Fruit fly (Drosophila melanogaster) whole organism, embryonic: Measurements from ENCODE around the gene CG11791.

Source experiments
- Awh ChIP-seq: fragments of 200-800 bp; sonication (Bioruptor generic); IDR thresholded peaks from 2 replicates; pipeline ENCODE4, ENCODE4 v1.3.6; 2022; ENCODE audit warnings: missing biosample characterization, missing genetic modification characterization
- CG1024 ChIP-seq: fragments of 200-800 bp; sonication (Bioruptor generic); IDR thresholded peaks from 2 replicates; pipeline ENCODE4 v1.3.6; 2022; ENCODE audit warnings: missing biosample characterization, missing genetic modification characterization
- CG10274 ChIP-seq: fragments of 200-800 bp; sonication (Bioruptor generic); optimal IDR thresholded peaks from 3 replicates; lab custom pipeline; 2017; ENCODE audit warnings: missing biosample characterization, mild to moderate bottlenecking, missing genetic modification characterization
- CG12391 ChIP-seq: fragments of 200-800 bp; sonication (Bioruptor generic); optimal IDR thresholded peaks from 3 replicates; lab custom pipeline; 2018; ENCODE audit warnings: missing biosample characterization, mild to moderate bottlenecking, missing genetic modification characterization, moderate library complexity
- CG16813 ChIP-seq: fragments of 200-800 bp; sonication (Bioruptor generic); IDR thresholded peaks from 3 replicates; pipeline ENCODE4 v1.3.6; 2022; ENCODE audit warnings: missing biosample characterization, missing genetic modification characterization; ENCODE audit not compliant: partially characterized antibody
- CG2889 ChIP-seq: fragments of 200-800 bp; sonication (Bioruptor generic); IDR thresholded peaks from 3 replicates; pipeline ENCODE4 v1.3.6; 2022; ENCODE audit warnings: missing biosample characterization, missing genetic modification characterization
- CG31441 ChIP-seq: fragments of 200-800 bp; sonication (Bioruptor generic); IDR thresholded peaks from 2 replicates; pipeline ENCODE4 v1.3.6; 2022; ENCODE audit warnings: missing biosample characterization, missing genetic modification characterization
- CG33557 ChIP-seq: fragments of 200-800 bp; sonication (Bioruptor generic); optimal IDR thresholded peaks from 2 replicates; lab custom pipeline; 2019; ENCODE audit warnings: missing biosample characterization, mild to moderate bottlenecking, missing genetic modification characterization, moderate library complexity
- CG4328 ChIP-seq: fragments of 200-800 bp; sonication (Bioruptor generic); optimal IDR thresholded peaks from 3 replicates; lab custom pipeline; 2017; ENCODE audit warnings: missing biosample characterization, missing genetic modification reagents, missing genetic modification characterization
- CG4424 ChIP-seq: fragments of 200-800 bp; sonication (Bioruptor generic); optimal IDR thresholded peaks from 3 replicates; lab custom pipeline; 2016; ENCODE audit warnings: missing biosample characterization, missing genetic modification characterization
- CG4707 ChIP-seq: fragments of 200-800 bp; sonication (Bioruptor generic); optimal IDR thresholded peaks from 2 replicates; lab custom pipeline; 2018; ENCODE audit warnings: missing biosample characterization, mild to moderate bottlenecking, missing genetic modification characterization, moderate library complexity
- CG7839 ChIP-seq: fragments of 200-800 bp; sonication (Bioruptor generic); optimal IDR thresholded peaks from 3 replicates; lab custom pipeline; 2018; ENCODE audit warnings: missing biosample characterization, mild to moderate bottlenecking, missing genetic modification characterization, moderate library complexity
- Dref ChIP-seq: fragments of 200-800 bp; sonication (Bioruptor generic); IDR thresholded peaks from 2 replicates; pipeline ENCODE4 v1.3.6; 2022; ENCODE audit warnings: missing biosample characterization, missing genetic modification characterization
- E2f1 ChIP-seq: fragments of 200-800 bp; sonication (Bioruptor generic); IDR thresholded peaks from 2 replicates; pipeline ENCODE4 v1.3.6; 2022; ENCODE audit warnings: missing biosample characterization, missing genetic modification characterization
- Gsc ChIP-seq: fragments of 200-800 bp; sonication (Bioruptor generic); IDR thresholded peaks from 2 replicates; pipeline ENCODE4 v1.3.6; 2022; ENCODE audit warnings: missing biosample characterization, missing genetic modification characterization
- Hey ChIP-seq: fragments of 200-800 bp; sonication (Bioruptor generic); optimal IDR thresholded peaks from 3 replicates; lab custom pipeline; 2018; ENCODE audit warnings: missing biosample characterization, mild to moderate bottlenecking, missing genetic modification characterization
- Hmx ChIP-seq: fragments of 200-800 bp; sonication (Bioruptor generic); optimal IDR thresholded peaks from 2 replicates; lab custom pipeline; 2016; ENCODE audit warnings: missing biosample characterization, missing genetic modification characterization
- Jarid2 ChIP-seq: fragments of 200-800 bp; sonication (Bioruptor generic); optimal IDR thresholded peaks from 3 replicates; lab custom pipeline; 2017; ENCODE audit warnings: mild to moderate bottlenecking, missing biosample characterization, missing genetic modification reagents, missing genetic modification characterization
- Med ChIP-seq: fragments of 200-800 bp; sonication (Bioruptor generic); peaks from one replicate; lab custom pipeline; 2016; ENCODE audit warnings: missing biosample characterization, missing genetic modification characterization, mild to moderate bottlenecking, inconsistent platforms, moderate library complexity
- Nf-YB ChIP-seq: fragments of 200-800 bp; sonication (Bioruptor generic); optimal IDR thresholded peaks from 3 replicates; lab custom pipeline; 2019; ENCODE audit warnings: missing biosample characterization, mild to moderate bottlenecking, missing genetic modification characterization, moderate library complexity
- Nf-YC ChIP-seq: fragments of 200-800 bp; optimal IDR thresholded peaks from 3 replicates; lab custom pipeline; 2019; ENCODE audit warnings: missing biosample characterization, mild to moderate bottlenecking, missing genetic modification characterization, moderate library complexity
- Sin3A ChIP-seq: fragments of >200 bp; optimal IDR thresholded peaks from 2 replicates; lab custom pipeline; 2018
- Sry-δ ChIP-seq: fragments of 200-800 bp; sonication (Bioruptor generic); optimal IDR thresholded peaks from 2 replicates; lab custom pipeline; 2016; ENCODE audit warnings: missing biosample characterization, missing genetic modification characterization
- Trl ChIP-seq, 3 experiments: fragments of >200 bp in 2 of 3; fragments of 200-800 bp in 1 of 3; sonication (Bioruptor generic) in 1 of 3; optimal IDR thresholded peaks; 2 replicates in 1 of 3; 3 replicates in 2 of 3; lab custom pipeline; 2016 to 2017; ENCODE audit warnings: missing biosample characterization in 1 of 3, missing genetic modification characterization in 1 of 3
- Usf ChIP-seq: fragments of 200-800 bp; sonication (Bioruptor generic); optimal IDR thresholded peaks from 2 replicates; lab custom pipeline; 2017; ENCODE audit warnings: missing genotype, missing biosample characterization, missing genetic modification characterization
- ac ChIP-seq: fragments of 200-800 bp; sonication (Bioruptor generic); optimal IDR thresholded peaks from 3 replicates; lab custom pipeline; 2017; ENCODE audit warnings: missing biosample characterization, mild to moderate bottlenecking, missing genetic modification characterization
- ara ChIP-seq: fragments of 200-800 bp; sonication (Bioruptor generic); IDR thresholded peaks from 2 replicates; pipeline ENCODE4 v1.3.6; 2022; ENCODE audit warnings: missing biosample characterization, missing genetic modification characterization
- ato ChIP-seq: fragments of 200-800 bp; sonication (Bioruptor generic); IDR thresholded peaks from 2 replicates; pipeline ENCODE4 v1.3.6; 2022; ENCODE audit warnings: missing biosample characterization, missing genetic modification characterization; ENCODE audit not compliant: partially characterized antibody
- caup ChIP-seq: fragments of 200-800 bp; sonication (Bioruptor generic); optimal IDR thresholded peaks from 3 replicates; lab custom pipeline; 2017; ENCODE audit warnings: missing biosample characterization, mild to moderate bottlenecking, missing genetic modification characterization, moderate library complexity; ENCODE audit not compliant: severe bottlenecking
- cg ChIP-seq: fragments of 200-800 bp; sonication (Bioruptor generic); optimal IDR thresholded peaks from 3 replicates; lab custom pipeline; 2019; ENCODE audit warnings: missing biosample characterization, mild to moderate bottlenecking, missing genetic modification characterization, moderate library complexity
- chif ChIP-seq, 2 experiments: fragments of 200-800 bp; sonication (Bioruptor generic); optimal IDR thresholded peaks; 3 replicates each; lab custom pipeline; 2016; ENCODE audit warnings: missing biosample characterization in 2 of 2, missing genetic modification characterization in 2 of 2
- chm ChIP-seq: fragments of 200-800 bp; sonication (Bioruptor generic); IDR thresholded peaks from 2 replicates; pipeline ENCODE4 v1.3.6; 2022; ENCODE audit warnings: missing biosample characterization, missing genetic modification characterization
- chn ChIP-seq: fragments of 200-800 bp; sonication (Bioruptor generic); optimal IDR thresholded peaks from 2 replicates; lab custom pipeline; 2016; ENCODE audit warnings: missing biosample characterization, missing genetic modification characterization
- crol ChIP-seq: fragments of 200-800 bp; sonication (Bioruptor generic); IDR thresholded peaks from 2 replicates; pipeline ENCODE4 v1.3.6; 2022; ENCODE audit warnings: missing biosample characterization, missing genetic modification characterization
- dmrt11E ChIP-seq: fragments of 200-800 bp; sonication (Bioruptor generic); optimal IDR thresholded peaks from 3 replicates; lab custom pipeline; 2018; ENCODE audit warnings: missing biosample characterization, mild to moderate bottlenecking, missing genetic modification characterization, moderate library complexity
- dpn ChIP-seq, 2 experiments: fragments of 200-800 bp; sonication (Bioruptor generic); optimal IDR thresholded peaks; 3 replicates each; lab custom pipeline; 2016; ENCODE audit warnings: missing biosample characterization in 2 of 2, missing genetic modification characterization in 2 of 2
- emc ChIP-seq: fragments of 200-800 bp; sonication (Bioruptor generic); optimal IDR thresholded peaks from 2 replicates; lab custom pipeline; 2016; ENCODE audit warnings: missing biosample characterization, missing genetic modification characterization
- grn ChIP-seq: fragments of 200-800 bp; sonication (Bioruptor generic); optimal IDR thresholded peaks from 3 replicates; lab custom pipeline; 2017; ENCODE audit warnings: missing biosample characterization, missing genetic modification characterization
- jing ChIP-seq: fragments of 200-800 bp; sonication (Bioruptor generic); optimal IDR thresholded peaks from 2 replicates; lab custom pipeline; 2018; ENCODE audit warnings: missing biosample characterization, mild to moderate bottlenecking, missing genetic modification characterization
- lmd ChIP-seq: fragments of 200-800 bp; sonication (Bioruptor generic); IDR thresholded peaks from 2 replicates; pipeline ENCODE4 v1.3.6; 2022; ENCODE audit warnings: missing biosample characterization, missing genetic modification characterization
- mam ChIP-seq: fragments of 200-800 bp; sonication (Bioruptor generic); optimal IDR thresholded peaks from 3 replicates; lab custom pipeline; 2016; ENCODE audit warnings: missing biosample characterization, missing genetic modification characterization
- mld ChIP-seq: fragments of 200-800 bp; sonication (Bioruptor generic); IDR thresholded peaks from 3 replicates; pipeline ENCODE4 v1.3.6; 2022; ENCODE audit warnings: missing biosample characterization, missing genetic modification characterization; ENCODE audit not compliant: partially characterized antibody
- nau ChIP-seq: fragments of 200-800 bp; sonication (Bioruptor generic); optimal IDR thresholded peaks from 3 replicates; lab custom pipeline; 2017; ENCODE audit warnings: missing biosample characterization, mild to moderate bottlenecking, missing genetic modification characterization, missing genetic modification reagents
- nmo ChIP-seq: fragments of 200-800 bp; sonication (Bioruptor generic); optimal IDR thresholded peaks from 2 replicates; lab custom pipeline; 2018; ENCODE audit warnings: missing biosample characterization, mild to moderate bottlenecking, missing genetic modification characterization, moderate library complexity
- row ChIP-seq: fragments of 200-800 bp; sonication (Bioruptor generic); IDR thresholded peaks from 3 replicates; pipeline ENCODE4 v1.3.6; 2022; ENCODE audit warnings: missing biosample characterization, missing genetic modification characterization
- sens ChIP-seq: fragments of 200-800 bp; sonication (Bioruptor generic); peaks from one replicate; lab custom pipeline; 2016; ENCODE audit warnings: missing biosample characterization, missing genetic modification characterization
- seq ChIP-seq: fragments of 200-800 bp; sonication (Bioruptor generic); IDR thresholded peaks from 2 replicates; pipeline ENCODE4 v1.3.6; 2022; ENCODE audit warnings: missing biosample characterization, missing genetic modification characterization
- trh ChIP-seq: fragments of 200-800 bp; sonication (Bioruptor generic); optimal IDR thresholded peaks from 2 replicates; lab custom pipeline; 2016; ENCODE audit warnings: missing biosample characterization, missing genetic modification characterization
- vvl ChIP-seq: fragments of 200-800 bp; sonication (Bioruptor generic); IDR thresholded peaks from 2 replicates; pipeline ENCODE4 v1.3.6; 2022; ENCODE audit warnings: missing biosample characterization, missing genetic modification characterization
- zf30C ChIP-seq: fragments of 200-800 bp; sonication (Bioruptor generic); optimal IDR thresholded peaks from 3 replicates; lab custom pipeline; 2018; ENCODE audit warnings: missing biosample characterization, mild to moderate bottlenecking, missing genetic modification characterization

Gene CG11791

dm6 chr3R:25080446-25080845, 31.0 kb downstream of the CG11791 start (continued):
- TF ChIP-seq chif (GFP tag; optimal IDR thresholded peaks at IDR 0.05; lab: Kevin White, UChicago) (no peak), ac (GFP tag; lab: Kevin White, UChicago) (no peak), CG33557 (GFP tag; lab: Kevin White, UChicago) (no peak), Hey (tag; lab: Kevin White, UChicago) (no peak), chn (GFP tag; lab: Kevin White, UChicago) (no peak), row (peak; percentile 20; the same call in 1 of the 3 replicates), CG31441 (GFP tag; lab: Robert Waterston, UW) (no peak), CG4424 (GFP tag; lab: Kevin White, UChicago) (no peak), sens (GFP tag; lab: Kevin White, UChicago) (peak; percentile 37), Trl (optimal IDR thresholded peaks at IDR 0.05; lab: Kevin White, UChicago) (no peak), Trl (GFP tag; optimal IDR thresholded peaks at IDR 0.05; lab: Kevin White, UChicago) (no peak), Jarid2 (GFP tag; lab: Kevin White, UChicago) (peak; percentile 92), jing (GFP tag; lab: Kevin White, UChicago) (peak; percentile 85), CG4707 (GFP tag; lab: Kevin White, UChicago) (no peak), Awh (GFP tag; lab: Robert Waterston, UW) (0 out of 2 replicates have a peak, but pooled peaks have one; percentile 8), E2f1 (GFP tag; lab: Robert Waterston, UW) (no peak), Nf-YB (GFP tag; lab: Kevin White, UChicago) (peak; percentile 100), Med (GFP tag; lab: Kevin White, UChicago) (peak; percentile 80), seq (GFP tag; lab: Robert Waterston, UW) (peak; percentile 44; the same call in 1 of the 2 replicates), ato (0 out of 2 replicates have a peak, but pooled peaks have one; percentile 25), mam (GFP tag; lab: Kevin White, UChicago) (no peak), dpn (GFP tag; optimal IDR thresholded peaks at IDR 0.05; lab: Kevin White, UChicago) (no peak), Sin3A (lab: Kevin White, UChicago) (no peak), Usf (GFP tag; lab: Kevin White, UChicago) (no peak), Hmx (GFP tag; lab: Kevin White, UChicago) (no peak), Gsc (GFP tag; lab: Robert Waterston, UW) (no peak), lmd (GFP tag; lab: Robert Waterston, UW) (no peak)

- no peak for TF ChIP-seq caup
- TF ChIP-seq jing (GFP tag; lab: Kevin White, UChicago) = no peak
- no peak for TF ChIP-seq CG10274 (GFP tag; lab: Kevin White, UChicago)
- no peak for TF ChIP-seq cg
- TF ChIP-seq CG1024 = no peak
- no peak for TF ChIP-seq trh (GFP tag; lab: Kevin White, UChicago)
- TF ChIP-seq mld = no peak
- no peak for TF ChIP-seq ara (GFP tag; lab: Robert Waterston, UW)
- peak; percentile 84; the same call in 1 of the 2 replicates for TF ChIP-seq crol (GFP tag; lab: Robert Waterston, UW)
- peak; percentile 95 for TF ChIP-seq Nf-YB (GFP tag; lab: Kevin White, UChicago)
- TF ChIP-seq dmrt11E = no peak
- no peak for TF ChIP-seq CG12391 (tag; lab: Kevin White, UChicago)
- no peak for TF ChIP-seq chm
- no peak for TF ChIP-seq CG7839
- TF ChIP-seq Nf-YC = peak; percentile 92
- no peak for TF ChIP-seq CG2889
- no peak for TF ChIP-seq emc (GFP tag; lab: Kevin White, UChicago)
- no peak for TF ChIP-seq CG16813 (GFP tag; lab: Robert Waterston, UW)
- TF ChIP-seq Dref (GFP tag; lab: Robert Waterston, UW) = no peak
- peak; percentile 83 for TF ChIP-seq zf30C
- no peak for TF ChIP-seq vvl (GFP tag; lab: Robert Waterston, UW)
- no peak for TF ChIP-seq nau (GFP tag; lab: Kevin White, UChicago)
- TF ChIP-seq Sry-δ (GFP tag; lab: Kevin White, UChicago) = no peak
- no peak for TF ChIP-seq nmo (GFP tag; lab: Kevin White, UChicago)
- TF ChIP-seq Med (GFP tag; lab: Kevin White, UChicago) = no peak
- TF ChIP-seq Trl (optimal IDR thresholded peaks at IDR 0.05; lab: Kevin White, UChicago) = peak in 1 of 2 experiments; percentile 22
- no peak for TF ChIP-seq Trl (GFP tag; optimal IDR thresholded peaks at IDR 0.05; lab: Kevin White, UChicago)
- no peak for TF ChIP-seq CG4328 (GFP tag; lab: Kevin White, UChicago)
- no peak for TF ChIP-seq grn (GFP tag; lab: Kevin White, UChicago)
Measured at dm6 chr3R:25082348-25082747, 32.9 kb downstream of the CG11791 start, which contains the start of gene fd96Ca. Gene fd96Ca, plus strand, starts transcription at chr3R:25082684.
